Worm (Caenorhabditis elegans) whole organism, mixed stage, embryonic: ENCODE results near the gene mua-6.
A peak's percentile ranks its signal among the peaks of the same experiment; 100 is the strongest.

Experiments
- M03D4.4 ChIP-seq: sonication (generic microtip); optimal IDR thresholded peaks from 2 replicates; lab custom pipeline; 2017; ENCODE audit warnings: mild to moderate bottlenecking, missing genetic modification characterization, missing compliant biosample characterization
- bed-3 ChIP-seq: fragments of 200-800 bp; sonication (Bioruptor generic); optimal IDR thresholded peaks from 3 replicates; lab custom pipeline; 2018; ENCODE audit warnings: mild to moderate bottlenecking, missing genetic modification characterization, moderate library complexity, missing compliant biosample characterization
- blmp-1 ChIP-seq: fragments of 150-350 bp; optimal IDR thresholded peaks from 2 replicates; lab custom pipeline; 2014; ENCODE audit warnings: missing biosample characterization, missing genetic modification characterization
- ceh-39 ChIP-seq: fragments of 150-350 bp; optimal IDR thresholded peaks from 2 replicates; lab custom pipeline; 2014; ENCODE audit warnings: missing biosample characterization, missing genetic modification characterization
- ceh-43 ChIP-seq: fragments of 200-800 bp; sonication (Bioruptor generic); optimal IDR thresholded peaks from 2 replicates; lab custom pipeline; 2018; ENCODE audit warnings: mild to moderate bottlenecking, missing genetic modification characterization, moderate library complexity, missing compliant biosample characterization
- ceh-83 ChIP-seq: fragments of 200-800 bp; sonication (Bioruptor generic); optimal IDR thresholded peaks from 2 replicates; lab custom pipeline; 2018; ENCODE audit warnings: mild to moderate bottlenecking, missing genetic modification characterization, missing compliant biosample characterization
- ces-1 ChIP-seq: fragments of 150-350 bp; optimal IDR thresholded peaks from 2 replicates; lab custom pipeline; 2014; ENCODE audit warnings: missing biosample characterization, missing genetic modification reagents, missing genetic modification characterization
- cnd-1 ChIP-seq: fragments of 200-800 bp; sonication (Bioruptor generic); optimal IDR thresholded peaks from 2 replicates; lab custom pipeline; 2018; ENCODE audit warnings: mild to moderate bottlenecking, missing genetic modification characterization, missing compliant biosample characterization
- drap-1 ChIP-seq: fragments of 200-800 bp; sonication (Bioruptor generic); optimal IDR thresholded peaks from 3 replicates; lab custom pipeline; 2018; ENCODE audit warnings: mild to moderate bottlenecking, missing genetic modification characterization, missing compliant biosample characterization
- elt-1 ChIP-seq: sonication (generic microtip); optimal IDR thresholded peaks from 2 replicates; lab custom pipeline; 2017; ENCODE audit warnings: missing genetic modification characterization, mild to moderate bottlenecking, missing compliant biosample characterization, antibody characterized with exemption, moderate library complexity, borderline replicate concordance; ENCODE audit not compliant: insufficient read depth
- flh-1 ChIP-seq: fragments of 200-800 bp; sonication (Bioruptor generic); optimal IDR thresholded peaks from 2 replicates; lab custom pipeline; 2018; ENCODE audit warnings: mild to moderate bottlenecking, missing genetic modification characterization, moderate library complexity, missing compliant biosample characterization
- ham-2 ChIP-seq: fragments of 200-800 bp; sonication (Bioruptor generic); optimal IDR thresholded peaks from 2 replicates; lab custom pipeline; 2018; ENCODE audit warnings: mild to moderate bottlenecking, missing genetic modification characterization, missing compliant biosample characterization
- hlh-1 ChIP-seq: fragments of 150-350 bp; optimal IDR thresholded peaks from 2 replicates; lab custom pipeline; 2014; ENCODE audit warnings: missing biosample characterization, missing genetic modification reagents, missing genetic modification characterization
- lin-13 ChIP-seq: fragments of 150-350 bp; optimal IDR thresholded peaks from 2 replicates; lab custom pipeline; 2014; ENCODE audit warnings: missing biosample characterization, missing genetic modification characterization
- lin-32 ChIP-seq: fragments of 200-800 bp; sonication (Bioruptor generic); optimal IDR thresholded peaks from 2 replicates; lab custom pipeline; 2018; ENCODE audit warnings: mild to moderate bottlenecking, missing genetic modification characterization, missing compliant biosample characterization
- lsy-2 ChIP-seq: fragments of 150-350 bp; optimal IDR thresholded peaks from 2 replicates; lab custom pipeline; 2014; ENCODE audit warnings: missing biosample characterization, missing genetic modification characterization
- mab-5 ChIP-seq: fragments of 150-350 bp; optimal IDR thresholded peaks from 2 replicates; lab custom pipeline; 2014; ENCODE audit warnings: missing biosample characterization, missing genetic modification characterization
- mep-1 ChIP-seq: fragments of 150-350 bp; optimal IDR thresholded peaks from 2 replicates; lab custom pipeline; 2017; ENCODE audit warnings: missing biosample characterization, missing genetic modification reagents, missing genetic modification characterization, inconsistent platforms
- mls-2 ChIP-seq: sonication (generic microtip); optimal IDR thresholded peaks from 2 replicates; lab custom pipeline; 2016; ENCODE audit warnings: mild to moderate bottlenecking, missing genetic modification characterization, moderate library complexity, missing compliant biosample characterization
- nhr-12 ChIP-seq: fragments of 150-350 bp; optimal IDR thresholded peaks from 2 replicates; lab custom pipeline; 2014; ENCODE audit warnings: missing biosample characterization, missing genetic modification characterization
- nhr-2 ChIP-seq: fragments of 150-350 bp; optimal IDR thresholded peaks from 2 replicates; lab custom pipeline; 2014; ENCODE audit warnings: missing biosample characterization, missing genetic modification characterization
- nhr-237 ChIP-seq: fragments of 150-350 bp; optimal IDR thresholded peaks from 2 replicates; lab custom pipeline; 2014; ENCODE audit warnings: missing biosample characterization, missing genetic modification characterization
- nhr-28 ChIP-seq: fragments of 150-350 bp; optimal IDR thresholded peaks from 2 replicates; lab custom pipeline; 2014; ENCODE audit warnings: missing biosample characterization, missing genetic modification characterization
- nhr-76 ChIP-seq: sonication (generic microtip); optimal IDR thresholded peaks from 2 replicates; lab custom pipeline; 2017; ENCODE audit warnings: missing biosample characterization, missing genetic modification characterization
- pha-4 ChIP-seq: fragments of 150-350 bp; optimal IDR thresholded peaks from 2 replicates; lab custom pipeline; 2018; ENCODE audit warnings: missing biosample characterization, missing genetic modification reagents, missing genetic modification characterization
- sem-2 ChIP-seq: fragments of 200-800 bp; sonication (Bioruptor generic); optimal IDR thresholded peaks from 2 replicates; lab custom pipeline; 2018; ENCODE audit warnings: mild to moderate bottlenecking, missing genetic modification characterization, missing compliant biosample characterization
- snpc-4 ChIP-seq: fragments of 150-350 bp; optimal IDR thresholded peaks from 2 replicates; lab custom pipeline; 2014; ENCODE audit warnings: missing biosample characterization, missing genetic modification characterization
- sptf-1 ChIP-seq: sonication (generic microtip); optimal IDR thresholded peaks from 2 replicates; lab custom pipeline; 2017; ENCODE audit warnings: mild to moderate bottlenecking, missing genetic modification characterization, moderate library complexity, missing compliant biosample characterization
- tbx-8 ChIP-seq: fragments of 200-800 bp; sonication (Bioruptor generic); optimal IDR thresholded peaks from 2 replicates; lab custom pipeline; 2018; ENCODE audit warnings: mild to moderate bottlenecking, missing genetic modification characterization, moderate library complexity, missing compliant biosample characterization
- unc-120 ChIP-seq: sonication (generic microtip); optimal IDR thresholded peaks from 2 replicates; lab custom pipeline; 2017; ENCODE audit warnings: missing genetic modification characterization, missing compliant biosample characterization; ENCODE audit not compliant: poor library complexity, severe bottlenecking
- unc-39 ChIP-seq: fragments of 150-350 bp; optimal IDR thresholded peaks from 2 replicates; lab custom pipeline; 2014; ENCODE audit warnings: missing biosample characterization, missing genetic modification characterization
- ztf-11 ChIP-seq: fragments of 150-350 bp; optimal IDR thresholded peaks from 2 replicates; lab custom pipeline; 2014; ENCODE audit warnings: missing biosample characterization, missing genetic modification characterization

Gene mua-6

DNA sequence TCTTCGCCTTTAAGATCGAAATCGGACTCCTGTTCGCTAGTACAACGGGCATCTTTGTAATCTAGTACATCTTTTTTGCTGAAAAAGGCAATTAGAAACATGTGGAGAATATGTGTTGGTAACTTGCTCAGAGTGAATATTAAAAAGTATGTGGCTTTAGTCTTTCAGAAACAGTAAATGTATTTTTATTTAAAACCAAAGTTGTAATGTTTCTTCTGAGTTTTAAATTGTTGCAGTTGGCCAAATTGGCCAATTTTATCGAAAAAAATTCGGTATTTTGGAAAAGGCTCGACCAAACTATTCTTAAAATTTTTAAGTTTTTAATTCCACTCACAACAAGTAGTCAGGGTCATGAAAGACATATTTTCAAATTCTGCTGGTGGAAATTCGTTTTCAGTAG is 17.6 kb upstream of the mua-6 start, which contains the start of gene F52E10.2:
TSS of gene F52E10.2 (minus strand) at position 101 of the 400 bp plus-strand sequence.
- TF ChIP-seq ztf-11 (tag; lab: Kevin White, UChicago) = no peak
- no peak for TF ChIP-seq cnd-1 (tag; lab: Kevin White, UChicago)
- no peak for TF ChIP-seq nhr-12 (tag; lab: Kevin White, UChicago)
- TF ChIP-seq snpc-4 (tag; lab: Kevin White, UChicago) = no peak
- no peak for TF ChIP-seq hlh-1 (tag; lab: Kevin White, UChicago)
- TF ChIP-seq ceh-83 (GFP tag; lab: Kevin White, UChicago) = no peak
- TF ChIP-seq lin-13 (tag; lab: Kevin White, UChicago) = no peak
- TF ChIP-seq ceh-39 (tag; lab: Kevin White, UChicago) = no peak
- TF ChIP-seq unc-120 (tag; lab: Kevin White, UChicago) = no peak
- no peak for TF ChIP-seq sptf-1 (tag; lab: Kevin White, UChicago)
- no peak for TF ChIP-seq ces-1
- TF ChIP-seq mab-5 (tag; lab: Kevin White, UChicago) = no peak
- no peak for TF ChIP-seq nhr-28 (tag; lab: Kevin White, UChicago)
- no peak for TF ChIP-seq mep-1 (tag; lab: Kevin White, UChicago)
- no peak for TF ChIP-seq nhr-76 (tag; lab: Kevin White, UChicago)
- no peak for TF ChIP-seq nhr-237 (tag; lab: Kevin White, UChicago)
- TF ChIP-seq elt-1 (tag; lab: Kevin White, UChicago) = no peak
- no peak for TF ChIP-seq ham-2 (GFP tag; lab: Kevin White, UChicago)
- TF ChIP-seq pha-4 = no peak

- TF ChIP-seq bed-3 (GFP tag; lab: Kevin White, UChicago) (no peak), hlh-1 (tag; lab: Kevin White, UChicago) (no peak), lin-13 (tag; lab: Kevin White, UChicago) (no peak), ceh-39 (tag; lab: Kevin White, UChicago) (no peak), sem-2 (GFP tag; lab: Kevin White, UChicago) (no peak), ces-1 (peak; percentile 43), nhr-12 (tag; lab: Kevin White, UChicago) (no peak), nhr-2 (peak; percentile 34), pha-4 (peak; percentile 2), ztf-11 (tag; lab: Kevin White, UChicago) (no peak), nhr-28 (tag; lab: Kevin White, UChicago) (no peak), mab-5 (tag; lab: Kevin White, UChicago) (no peak), unc-120 (tag; lab: Kevin White, UChicago) (peak; percentile 52), snpc-4 (tag; lab: Kevin White, UChicago) (no peak), ceh-83 (GFP tag; lab: Kevin White, UChicago) (no peak), sptf-1 (tag; lab: Kevin White, UChicago) (peak; percentile 16), cnd-1 (tag; lab: Kevin White, UChicago) (no peak), M03D4.4 (tag; lab: Kevin White, UChicago) (no peak), tbx-8 (GFP tag; lab: Kevin White, UChicago) (no peak), mls-2 (tag; lab: Kevin White, UChicago) (no peak), lsy-2 (tag; lab: Kevin White, UChicago) (no peak), unc-39 (tag; lab: Kevin White, UChicago) (no peak), flh-1 (GFP tag; lab: Kevin White, UChicago) (no peak), mep-1 (tag; lab: Kevin White, UChicago) (no peak), drap-1 (GFP tag; lab: Kevin White, UChicago) (peak; percentile 9), ceh-43 (GFP tag; lab: Kevin White, UChicago) (no peak), nhr-76 (tag; lab: Kevin White, UChicago) (no peak), blmp-1 (tag; lab: Kevin White, UChicago) (no peak), lin-32 (GFP tag; lab: Kevin White, UChicago) (no peak)
Measured at ce11 chrX:16275255-16275813, 9.8 kb upstream of the mua-6 start, which contains the start of gene sdc-1. Gene sdc-1, plus strand, starts transcription at chrX:16275763.

- TF ChIP-seq drap-1 (GFP tag; lab: Kevin White, UChicago) (no peak), ceh-83 (GFP tag; lab: Kevin White, UChicago) (peak; percentile 28), bed-3 (GFP tag; lab: Kevin White, UChicago) (peak; percentile 3), ces-1 (peak; percentile 7), unc-120 (tag; lab: Kevin White, UChicago) (peak; percentile 39), sptf-1 (tag; lab: Kevin White, UChicago) (peak; percentile 8)
Measured at ce11 chrX:16271147-16271546, 5.7 kb upstream of the mua-6 start.
